Worm (Caenorhabditis elegans) whole organism, L3 larva: ENCODE measurements around the gene ntl-9.

ENCODE experiments used
- unc-39 ChIP-seq: sonication (generic microtip); optimal IDR thresholded peaks from 4 replicates; lab custom pipeline; 2017; ENCODE audit warnings: missing biosample characterization, missing genetic modification characterization
- zag-1 ChIP-seq: fragments of 150-350 bp; optimal IDR thresholded peaks from 2 replicates; lab custom pipeline; 2014; ENCODE audit warnings: missing biosample characterization, missing genetic modification characterization

DNA sequence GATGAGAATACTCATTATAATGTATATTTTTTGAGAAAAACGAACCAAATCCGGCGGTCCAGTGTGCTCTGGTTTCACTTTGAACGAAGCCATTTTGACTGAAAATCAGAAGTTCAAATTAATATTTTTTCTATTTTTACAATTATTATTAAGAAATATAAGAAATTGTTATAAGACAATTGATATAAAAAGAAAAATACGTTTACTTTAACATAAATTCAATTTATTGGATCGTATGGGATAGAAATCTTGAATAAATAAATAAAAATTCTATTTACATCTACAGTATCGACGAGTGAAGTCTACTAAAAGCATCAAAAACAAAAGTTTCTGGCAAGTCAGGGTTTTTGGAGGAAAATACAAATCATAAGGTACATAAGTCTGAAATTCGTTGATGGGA, 15.9 kb downstream of the ntl-9 start, which contains the start of gene C27F2.4:
- TF ChIP-seq zag-1 (tag; lab: Kevin White, UChicago) (no peak), unc-39 (no peak)
